Worm (Caenorhabditis elegans): ENCODE measurements around the gene Y38E10A.33.

DNA sequence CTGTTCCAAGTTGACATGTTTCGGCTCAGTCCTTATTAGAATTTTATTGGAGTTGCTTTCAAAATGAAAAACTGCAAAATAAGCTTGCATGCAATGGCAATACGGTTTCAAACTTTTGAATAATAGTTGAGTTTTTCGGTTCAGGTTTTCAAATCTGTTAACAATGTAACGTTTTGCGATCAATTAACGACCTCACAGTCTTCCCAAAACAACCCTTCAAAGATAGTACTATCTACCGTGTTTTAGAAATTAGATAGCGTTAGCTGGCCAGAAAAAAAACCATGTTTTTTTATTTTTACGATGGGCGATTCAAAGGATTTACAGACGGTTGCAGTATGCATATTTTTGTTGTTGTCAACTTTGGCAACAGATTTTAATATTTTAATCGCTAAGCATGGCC lies 48.6 kb downstream of the Y38E10A.33 start, which contains the start of gene Y38E10A.34:
- TF ChIP-seq flt-1 (GFP tag; IDR thresholded peaks at IDR 0.05): no peak
- TF ChIP-seq med-1 (GFP tag; optimal IDR thresholded peaks at IDR 0.05; ENCODE audit: insufficient read depth): no peak
- TF ChIP-seq tab-1 (GFP tag; IDR thresholded peaks at IDR 0.05): no peak
